Fruit fly (Drosophila melanogaster) Kc167 (cell line): ENCODE results near the gene MetRS-m.

Experiments
- Myc ChIP-seq: fragments of >200 bp; optimal IDR thresholded peaks from 2 replicates; lab custom pipeline; 2017; ENCODE audit warnings: missing external identifiers
- Sin3A ChIP-seq: fragments of >200 bp; optimal IDR thresholded peaks from 2 replicates; lab custom pipeline; 2018; ENCODE audit warnings: missing external identifiers
- h ChIP-seq: fragments of >200 bp; optimal IDR thresholded peaks from 3 replicates; lab custom pipeline; 2018; ENCODE audit warnings: missing external identifiers
- insv ChIP-seq: fragments of >200 bp; optimal IDR thresholded peaks from 3 replicates; lab custom pipeline; 2018; ENCODE audit warnings: missing external identifiers
- psq ChIP-seq: fragments of >200 bp; optimal IDR thresholded peaks from 2 replicates; lab custom pipeline; 2017; ENCODE audit warnings: missing external identifiers
- ttk ChIP-seq: sonication (Bioruptor generic); optimal IDR thresholded peaks from 2 replicates; lab custom pipeline; 2017; ENCODE audit warnings: missing external identifiers

Gene MetRS-m

DNA sequence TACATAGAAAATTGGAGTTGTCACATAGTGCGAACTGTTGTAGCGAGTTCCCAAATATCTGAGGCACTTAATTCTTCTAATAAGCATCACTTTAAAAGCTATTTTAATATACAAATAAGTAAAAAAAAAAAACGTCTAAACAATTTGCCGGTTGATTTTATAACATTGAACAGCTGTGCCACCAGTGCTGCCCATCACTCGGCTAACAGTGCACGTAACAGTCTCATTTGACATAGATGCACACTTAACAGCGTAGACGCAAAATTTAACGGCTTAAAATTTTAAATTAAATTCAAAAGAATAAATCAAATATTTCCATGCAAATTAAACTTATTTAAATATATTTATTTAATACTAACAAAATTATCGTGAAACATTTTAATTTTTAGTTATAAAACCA is at the start of gene MetRS-m:
MetRS-m (minus strand) TSS at position 171 of the 400 bp plus-strand sequence.
- no peak for TF ChIP-seq Sin3A (lab: Kevin White, UChicago)
- TF ChIP-seq ttk (lab: Kevin White, UChicago), result no peak
- TF ChIP-seq Myc (lab: Kevin White, UChicago), result no peak
- TF ChIP-seq insv (lab: Kevin White, UChicago), result no peak
- no peak for TF ChIP-seq h (lab: Kevin White, UChicago)
- no peak for TF ChIP-seq psq (lab: Kevin White, UChicago)

dm6 chr3R:14308801-14309217 is 49.0 kb upstream of the MetRS-m start, which contains the start of gene Polr2I:
Gene Polr2I (plus strand): TSS chr3R:14309089.
- TF ChIP-seq Myc (lab: Kevin White, UChicago) (no peak), Sin3A (lab: Kevin White, UChicago) (no peak), insv (lab: Kevin White, UChicago) (no peak), h (lab: Kevin White, UChicago) (no peak), ttk (lab: Kevin White, UChicago) (no peak), psq (lab: Kevin White, UChicago) (no peak)

- no peak for TF ChIP-seq insv (lab: Kevin White, UChicago)
- no peak for TF ChIP-seq psq (lab: Kevin White, UChicago)
- TF ChIP-seq Myc (lab: Kevin White, UChicago), result no peak
- TF ChIP-seq ttk (lab: Kevin White, UChicago), result no peak
- no peak for TF ChIP-seq h (lab: Kevin White, UChicago)
- TF ChIP-seq Sin3A (lab: Kevin White, UChicago), result no peak
These were observed 48.3 kb upstream of the MetRS-m start for dm6 chr3R:14307972-14308673.

DNA sequence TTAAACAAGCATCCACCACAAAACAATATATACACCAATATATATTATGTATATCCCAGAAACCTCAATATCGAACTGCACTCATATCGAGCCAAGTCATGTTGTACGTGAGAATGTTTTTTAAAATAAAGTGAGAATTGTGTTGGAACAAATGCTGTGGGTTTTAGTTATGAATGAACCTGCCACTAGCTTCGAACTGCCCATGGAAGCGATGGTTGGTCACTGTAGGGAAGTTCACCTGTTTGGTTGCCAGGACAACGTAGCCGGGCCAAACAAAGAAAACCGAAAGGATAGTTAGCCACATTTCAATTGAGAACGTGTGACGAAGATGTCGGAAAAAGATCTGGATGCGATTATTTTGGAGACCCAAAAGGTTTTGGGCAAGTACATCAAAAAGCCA is 42.3 kb upstream of the MetRS-m start, which contains the start of gene IFT54:
IFT54 (plus strand) TSS at position 301 of the 400 bp plus-strand sequence.
- TF ChIP-seq psq (lab: Kevin White, UChicago), result no peak
- TF ChIP-seq ttk (lab: Kevin White, UChicago), result no peak
- no peak for TF ChIP-seq Sin3A (lab: Kevin White, UChicago)
- no peak for TF ChIP-seq insv (lab: Kevin White, UChicago)
- no peak for TF ChIP-seq h (lab: Kevin White, UChicago)
- no peak for TF ChIP-seq Myc (lab: Kevin White, UChicago)

dm6 chr3R:14299891-14300290 is 40.1 kb upstream of the MetRS-m start:
- TF ChIP-seq Myc (lab: Kevin White, UChicago), result no peak
- no peak for TF ChIP-seq ttk (lab: Kevin White, UChicago)
- TF ChIP-seq Sin3A (lab: Kevin White, UChicago), result no peak
- no peak for TF ChIP-seq h (lab: Kevin White, UChicago)

DNA sequence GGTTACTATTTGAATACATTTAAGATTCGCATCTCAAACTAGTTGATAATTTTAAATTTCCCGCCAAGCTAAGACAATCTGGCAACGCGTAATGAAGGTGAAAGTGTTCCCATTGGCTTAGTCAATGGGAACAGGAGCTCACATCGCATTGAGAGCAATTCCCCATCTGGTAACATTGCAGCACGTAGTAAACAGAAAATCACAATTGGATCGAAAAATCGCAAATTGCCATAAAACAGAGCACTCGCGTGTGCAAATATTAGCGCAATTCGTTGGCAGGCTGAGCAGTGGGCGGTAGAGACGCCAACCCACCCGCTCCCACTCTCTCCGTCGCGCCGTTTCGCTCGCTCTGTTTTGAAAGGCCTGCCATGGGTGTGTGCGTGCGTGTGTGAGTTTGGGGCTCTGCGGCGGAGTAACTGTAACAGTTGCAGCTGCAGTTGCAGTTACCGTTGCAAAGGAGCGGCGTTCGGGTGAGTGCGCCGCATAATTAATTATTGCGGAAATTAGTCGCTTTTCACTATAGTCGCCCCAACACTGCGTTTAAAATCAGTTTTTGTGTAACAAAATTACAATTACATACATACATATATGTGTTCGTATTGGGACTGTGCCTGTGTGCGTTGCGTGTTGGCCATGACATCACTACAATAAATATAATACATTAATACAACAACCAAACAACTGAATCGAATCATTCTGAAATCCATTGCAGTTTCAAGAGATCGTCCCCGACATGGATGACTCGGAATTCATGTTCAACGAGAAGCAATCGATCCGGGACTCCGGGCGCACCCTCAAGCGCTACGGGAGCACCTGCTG is 38.5 kb upstream of the MetRS-m start:
- TF ChIP-seq Sin3A (lab: Kevin White, UChicago), result no peak
- no peak for TF ChIP-seq psq (lab: Kevin White, UChicago)
- no peak for TF ChIP-seq ttk (lab: Kevin White, UChicago)
- TF ChIP-seq insv (lab: Kevin White, UChicago), result no peak
- TF ChIP-seq Myc (lab: Kevin White, UChicago), result no peak

- TF ChIP-seq Myc (lab: Kevin White, UChicago), result no peak
- no peak for TF ChIP-seq psq (lab: Kevin White, UChicago)
- no peak for TF ChIP-seq ttk (lab: Kevin White, UChicago)
- TF ChIP-seq h (lab: Kevin White, UChicago), result no peak
- TF ChIP-seq insv (lab: Kevin White, UChicago), result no peak
- no peak for TF ChIP-seq Sin3A (lab: Kevin White, UChicago)
These were observed 37.7 kb upstream of the MetRS-m start for dm6 chr3R:14297489-14297888.

DNA sequence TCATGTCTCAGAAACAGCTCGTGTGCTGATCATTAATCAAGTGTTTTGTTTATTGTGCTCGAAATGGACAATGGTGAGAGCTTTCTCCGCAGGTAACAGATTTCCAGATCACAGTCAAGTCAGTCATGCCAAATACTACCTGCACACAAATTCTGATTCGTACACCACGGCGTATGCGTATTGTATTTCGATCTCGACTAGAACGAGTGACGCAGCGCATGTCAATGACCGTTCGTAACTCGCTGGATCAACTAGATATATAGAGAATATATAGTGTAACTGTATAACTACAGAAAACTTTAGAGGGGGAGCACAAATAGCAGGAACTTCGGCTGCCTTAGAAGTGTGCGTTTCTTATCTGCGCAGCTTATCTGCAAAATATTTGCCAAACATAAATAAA is 36.9 kb upstream of the MetRS-m start:
- TF ChIP-seq psq (lab: Kevin White, UChicago) (no peak), ttk (lab: Kevin White, UChicago) (no peak), Myc (lab: Kevin White, UChicago) (no peak), h (lab: Kevin White, UChicago) (no peak), insv (lab: Kevin White, UChicago) (no peak), Sin3A (lab: Kevin White, UChicago) (no peak)

DNA sequence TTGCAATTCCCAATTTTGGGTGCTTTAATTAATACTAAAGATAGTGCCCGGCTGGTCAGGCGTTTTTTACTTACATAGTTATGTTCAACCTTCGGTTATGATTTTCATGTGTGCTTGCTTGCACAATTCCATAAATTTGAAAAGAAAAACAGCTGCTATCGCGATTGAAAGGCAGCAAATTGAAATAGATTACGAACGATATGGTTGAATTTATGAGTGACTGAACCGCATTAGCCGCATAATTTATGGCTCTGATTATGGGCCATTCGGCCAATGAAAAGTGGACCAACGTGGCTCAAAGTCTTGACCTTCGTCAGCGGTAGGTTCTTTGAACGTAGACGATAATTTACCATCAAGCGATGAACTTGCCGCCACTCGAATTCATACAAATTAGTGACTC is 36.3 kb upstream of the MetRS-m start:
- TF ChIP-seq h (lab: Kevin White, UChicago) (no peak), ttk (lab: Kevin White, UChicago) (no peak), insv (lab: Kevin White, UChicago) (no peak), Myc (lab: Kevin White, UChicago) (no peak), psq (lab: Kevin White, UChicago) (no peak), Sin3A (lab: Kevin White, UChicago) (no peak)

dm6 chr3R:14294397-14295018 is 34.7 kb upstream of the MetRS-m start:
- TF ChIP-seq h (lab: Kevin White, UChicago) (no peak), psq (lab: Kevin White, UChicago) (no peak), Sin3A (lab: Kevin White, UChicago) (no peak), insv (lab: Kevin White, UChicago) (no peak), ttk (lab: Kevin White, UChicago) (no peak), Myc (lab: Kevin White, UChicago) (no peak)
